Fruit fly (Drosophila melanogaster): Measurements from ENCODE around the gene Dop1R1.

The Dop1R1 gene

dm6 chr3R:14116088-14116487 lies 98.5 kb downstream of the Dop1R1 start:
- TF ChIP-seq CG10209 (GFP tag; optimal IDR thresholded peaks at IDR 0.05), result no peak
- no peak for TF ChIP-seq tio (GFP tag; optimal IDR thresholded peaks at IDR 0.05)
- TF ChIP-seq CG7357 (GFP tag; IDR thresholded peaks at IDR 0.05), result no peak
- no peak for TF ChIP-seq pita (GFP tag; optimal IDR thresholded peaks at IDR 0.05)
- TF ChIP-seq CG6689 (GFP tag; IDR thresholded peaks at IDR 0.05), result no peak
- no peak for TF ChIP-seq CG11695 (GFP tag; IDR thresholded peaks at IDR 0.05)
- TF ChIP-seq CG6272 (GFP tag; IDR thresholded peaks at IDR 0.05), result no peak
- TF ChIP-seq CG7987 (GFP tag; optimal IDR thresholded peaks at IDR 0.05), result no peak
- TF ChIP-seq CG2129 (GFP tag; IDR thresholded peaks at IDR 0.05; ENCODE audit: partially characterized antibody), result no peak
- no peak for TF ChIP-seq CG6254 (GFP tag; optimal IDR thresholded peaks at IDR 0.05)
- TF ChIP-seq Med (GFP tag), result peak; percentile 57
- TF ChIP-seq CG15479 (GFP tag; optimal IDR thresholded peaks at IDR 0.05), result no peak
- TF ChIP-seq CkIIα-i1 (GFP tag; IDR thresholded peaks at IDR 0.05), result no peak
- TF ChIP-seq CG14441 (GFP tag; IDR thresholded peaks at IDR 0.05), result no peak
- no peak for TF ChIP-seq CG8765 (GFP tag; IDR thresholded peaks at IDR 0.05)
- no peak for TF ChIP-seq CG30431 (GFP tag; optimal IDR thresholded peaks at IDR 0.05)
- TF ChIP-seq CG6813 (GFP tag; optimal IDR thresholded peaks at IDR 0.05), result peak; percentile 22
- TF ChIP-seq bab2 (GFP tag; optimal IDR thresholded peaks at IDR 0.05), result peak; percentile 10
- no peak for TF ChIP-seq Hand (GFP tag; optimal IDR thresholded peaks at IDR 0.05)
- TF ChIP-seq CG15073 (GFP tag; optimal IDR thresholded peaks at IDR 0.05), result no peak
- peak; percentile 80 for TF ChIP-seq sens (GFP tag)
- no peak for TF ChIP-seq chif (GFP tag; optimal IDR thresholded peaks at IDR 0.05)
- no peak for TF ChIP-seq CG3847 (GFP tag; IDR thresholded peaks at IDR 0.05)
- TF ChIP-seq CG4360 (GFP tag; IDR thresholded peaks at IDR 0.05), result no peak
- no peak for TF ChIP-seq Xbp1 (GFP tag; optimal IDR thresholded peaks at IDR 0.05)
- no peak for TF ChIP-seq tin (GFP tag; optimal IDR thresholded peaks at IDR 0.05)
- TF ChIP-seq CG10274 (GFP tag; optimal IDR thresholded peaks at IDR 0.05), result no peak
- no peak for TF ChIP-seq HmgD (GFP tag; optimal IDR thresholded peaks at IDR 0.05)
- peak; percentile 24 for TF ChIP-seq Sox102F (GFP tag; optimal IDR thresholded peaks at IDR 0.05)
- TF ChIP-seq tup (GFP tag; optimal IDR thresholded peaks at IDR 0.05), result no peak
- TF ChIP-seq hth (optimal IDR thresholded peaks at IDR 0.05), result no peak
- TF ChIP-seq CoRest (tag; optimal IDR thresholded peaks at IDR 0.05), result no peak
- no peak for TF ChIP-seq CG11504 (tag; optimal IDR thresholded peaks at IDR 0.05)
- no peak for TF ChIP-seq slp2 (GFP tag; optimal IDR thresholded peaks at IDR 0.05)
- TF ChIP-seq Hsf (GFP tag; optimal IDR thresholded peaks at IDR 0.05), result no peak
- no peak for TF ChIP-seq CG3163 (GFP tag; optimal IDR thresholded peaks at IDR 0.05)
- no peak for TF ChIP-seq CG11723 (GFP tag; optimal IDR thresholded peaks at IDR 0.05)
- TF ChIP-seq gcm (GFP tag; optimal IDR thresholded peaks at IDR 0.05), result no peak
- TF ChIP-seq CG4617 (GFP tag; optimal IDR thresholded peaks at IDR 0.05; ENCODE audit: borderline replicate concordance), result no peak
- no peak for TF ChIP-seq gsb-n (tag; optimal IDR thresholded peaks at IDR 0.05)
- no peak for TF ChIP-seq chinmo (GFP tag; IDR thresholded peaks at IDR 0.05; ENCODE audit: partially characterized antibody)
- no peak for TF ChIP-seq CG8359 (GFP tag; optimal IDR thresholded peaks at IDR 0.05; ENCODE audit: borderline replicate concordance)
- TF ChIP-seq CG14050 (GFP tag; IDR thresholded peaks at IDR 0.05), result no peak
- no peak for TF ChIP-seq Taf1 (GFP tag; IDR thresholded peaks at IDR 0.05)
- no peak for TF ChIP-seq Mad (GFP tag; optimal IDR thresholded peaks at IDR 0.05)
- TF ChIP-seq kah (GFP tag; optimal IDR thresholded peaks at IDR 0.05), result no peak
- no peak for TF ChIP-seq HLH4C (GFP tag; IDR thresholded peaks at IDR 0.05; ENCODE audit: partially characterized antibody)
- TF ChIP-seq maf-S (GFP tag; optimal IDR thresholded peaks at IDR 0.05), result no peak
- TF ChIP-seq CG4707 (GFP tag; optimal IDR thresholded peaks at IDR 0.05), result peak; percentile 2
- no peak for TF ChIP-seq YL-1 (GFP tag; optimal IDR thresholded peaks at IDR 0.05)
- no peak for TF ChIP-seq CG17359 (tag; optimal IDR thresholded peaks at IDR 0.05)
- TF ChIP-seq zen2 (GFP tag; IDR thresholded peaks at IDR 0.05; ENCODE audit: partially characterized antibody), result no peak
